Worm (Caenorhabditis elegans): ENCODE results near the gene fbxa-163.

fbxa-163 gene

ce11 chrII:1605010-1605409 lies 5.5 kb downstream of the fbxa-163 start:
- peak; percentile 98 for TF ChIP-seq dve-1 (tag; optimal IDR thresholded peaks at IDR 0.05)
- no peak for TF ChIP-seq rnt-1 (tag; optimal IDR thresholded peaks at IDR 0.05)
- TF ChIP-seq ceh-30 (tag; optimal IDR thresholded peaks at IDR 0.05) = no peak
- TF ChIP-seq tbx-7 (tag; optimal IDR thresholded peaks at IDR 0.05) = no peak

DNA sequence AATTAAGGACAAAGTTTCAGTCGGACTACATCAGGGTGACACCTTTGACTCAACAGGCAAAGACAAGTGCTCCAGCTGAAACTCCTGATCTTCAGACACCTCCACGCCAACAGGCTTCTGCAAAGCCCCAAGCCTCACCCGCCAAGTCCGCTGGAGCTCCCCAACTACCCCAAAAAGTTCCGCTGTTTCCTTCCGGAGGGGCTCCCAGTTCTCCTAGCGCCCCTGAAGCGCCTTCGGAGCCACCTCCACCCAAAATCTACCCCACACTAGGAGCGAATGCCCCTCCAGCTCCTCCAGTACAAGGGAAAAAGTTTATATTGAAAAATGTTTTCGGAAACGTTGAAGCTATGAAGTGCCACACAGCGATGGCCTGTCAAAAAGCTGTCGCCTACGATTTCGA lies 7.5 kb downstream of the fbxa-163 start:
- TF ChIP-seq pros-1 (tag; optimal IDR thresholded peaks at IDR 0.05) = no peak
- no peak for TF ChIP-seq pha-2 (tag; optimal IDR thresholded peaks at IDR 0.05)
- TF ChIP-seq hlh-13 (GFP tag; optimal IDR thresholded peaks at IDR 0.05) = no peak
- no peak for TF ChIP-seq ceh-34 (tag; optimal IDR thresholded peaks at IDR 0.05)
- TF ChIP-seq T23F11.4 (GFP tag; optimal IDR thresholded peaks at IDR 0.05) = no peak
- TF ChIP-seq tbx-2 (tag; optimal IDR thresholded peaks at IDR 0.05) = no peak
- no peak for TF ChIP-seq C08G9.2 (tag; optimal IDR thresholded peaks at IDR 0.05)
- no peak for TF ChIP-seq ceh-22 (tag; optimal IDR thresholded peaks at IDR 0.05)
- TF ChIP-seq K02D7.2 (tag; optimal IDR thresholded peaks at IDR 0.05) = no peak
- TF ChIP-seq ttx-3 (tag; optimal IDR thresholded peaks at IDR 0.05) = no peak
- TF ChIP-seq zip-5 (tag; optimal IDR thresholded peaks at IDR 0.05) = no peak
- no peak for TF ChIP-seq sdc-2 (tag; optimal IDR thresholded peaks at IDR 0.05)
- no peak for TF ChIP-seq unc-55 (GFP tag; optimal IDR thresholded peaks at IDR 0.05)

- TF ChIP-seq unc-3 (GFP tag; conservative IDR thresholded peaks at IDR 0.05) = no peak
- no peak for TF ChIP-seq unc-3 (tag; optimal IDR thresholded peaks at IDR 0.05)
- no peak for TF ChIP-seq ceh-31 (tag; optimal IDR thresholded peaks at IDR 0.05)
- no peak for TF ChIP-seq ceh-6 (GFP tag; optimal IDR thresholded peaks at IDR 0.05)
- TF ChIP-seq elt-2 (tag; optimal IDR thresholded peaks at IDR 0.05) = no peak
- TF ChIP-seq sdc-2 (tag; optimal IDR thresholded peaks at IDR 0.05) = no peak
- TF ChIP-seq madf-2 (tag; optimal IDR thresholded peaks at IDR 0.05) = no peak
- TF ChIP-seq tbx-2 (tag; optimal IDR thresholded peaks at IDR 0.05) = no peak
- no peak for TF ChIP-seq pha-4 (tag; optimal IDR thresholded peaks at IDR 0.05)
- no peak for TF ChIP-seq ama-1 (optimal IDR thresholded peaks at IDR 0.05)
- no peak for TF ChIP-seq ttx-3 (tag; optimal IDR thresholded peaks at IDR 0.05)
- TF ChIP-seq lim-6 (tag; optimal IDR thresholded peaks at IDR 0.05) = no peak
- TF ChIP-seq pat-9 (tag; optimal IDR thresholded peaks at IDR 0.05) = no peak
- TF ChIP-seq che-1 (tag; optimal IDR thresholded peaks at IDR 0.05) = no peak
Measured at ce11 chrII:1601507-1601906, 9.0 kb downstream of the fbxa-163 start, which contains the start of gene bath-47. Gene bath-47 (plus strand): TSS chrII:1601811.

ce11 chrII:1600661-1601060 lies 9.9 kb downstream of the fbxa-163 start, which contains the start of gene bath-26:
Gene bath-26 (minus strand): TSS chrII:1600761.
- TF ChIP-seq odd-2 (tag; optimal IDR thresholded peaks at IDR 0.05) (no peak), lin-11 (tag; optimal IDR thresholded peaks at IDR 0.05) (no peak), gmeb-2 (tag; optimal IDR thresholded peaks at IDR 0.05) (no peak), hlh-15 (tag; optimal IDR thresholded peaks at IDR 0.05) (no peak), dmd-4 (tag; optimal IDR thresholded peaks at IDR 0.05; ENCODE audit: borderline replicate concordance) (no peak), C38D4.7 (GFP tag; optimal IDR thresholded peaks at IDR 0.05) (no peak), ceh-14 (tag; optimal IDR thresholded peaks at IDR 0.05) (no peak), lim-6 (tag; optimal IDR thresholded peaks at IDR 0.05) (no peak)
